Fruit fly (Drosophila melanogaster): ENCODE data around the gene hiro.

- TF ChIP-seq Sox15 (GFP tag; optimal IDR thresholded peaks at IDR 0.05) = peak; percentile 83
- TF ChIP-seq esn (GFP tag; optimal IDR thresholded peaks at IDR 0.05) = peak; percentile 98
- peak; percentile 89 for TF ChIP-seq cyc (GFP tag; optimal IDR thresholded peaks at IDR 0.05)
- TF ChIP-seq Gug (GFP tag; IDR thresholded peaks at IDR 0.05) = peak; percentile 90
- TF ChIP-seq Eip93F (GFP tag; optimal IDR thresholded peaks at IDR 0.05) = peak; percentile 81
- peak; percentile 81 for TF ChIP-seq Lpt (GFP tag; optimal IDR thresholded peaks at IDR 0.05)
- peak; percentile 78 for TF ChIP-seq vri (GFP tag; optimal IDR thresholded peaks at IDR 0.05)
- peak; percentile 77 to 83 for TF ChIP-seq salr (GFP tag; optimal IDR thresholded peaks at IDR 0.05)
Measured at dm6 chr3L:724518-725341, 37.0 kb upstream of the hiro start.
